Fruit fly (Drosophila melanogaster) whole organism, prepupa: ENCODE data around the gene rsh.
A peak's percentile ranks its signal among the peaks of the same experiment; 100 is the strongest.

Experiments used
- CG4318 ChIP-seq: fragments of 200-800 bp; sonication (Bioruptor generic); optimal IDR thresholded peaks from 3 replicates; lab custom pipeline; 2017; ENCODE audit warnings: missing biosample characterization, mild to moderate bottlenecking, missing genetic modification characterization
- Hr38 ChIP-seq: sonication (Bioruptor generic); optimal IDR thresholded peaks from 2 replicates; lab custom pipeline; 2016; ENCODE audit warnings: missing biosample characterization, missing genetic modification characterization
- OdsH ChIP-seq: fragments of 200-800 bp; sonication (Bioruptor generic); optimal IDR thresholded peaks from 3 replicates; lab custom pipeline; 2016; ENCODE audit warnings: missing biosample characterization, missing genetic modification characterization
- dac ChIP-seq: fragments of 200-800 bp; sonication (Bioruptor generic); optimal IDR thresholded peaks from 2 replicates; lab custom pipeline; 2017; ENCODE audit warnings: missing biosample characterization, mild to moderate bottlenecking, missing genetic modification characterization
- fd59A ChIP-seq: fragments of 200-800 bp; sonication (Bioruptor generic); optimal IDR thresholded peaks from 2 replicates; lab custom pipeline; 2017; ENCODE audit warnings: missing biosample characterization, mild to moderate bottlenecking, missing genetic modification characterization, missing genetic modification reagents
- vri ChIP-seq: fragments of 200-800 bp; sonication (Bioruptor generic); optimal IDR thresholded peaks from 3 replicates; lab custom pipeline; 2016; ENCODE audit warnings: missing biosample characterization, mild to moderate bottlenecking, missing genetic modification characterization

DNA sequence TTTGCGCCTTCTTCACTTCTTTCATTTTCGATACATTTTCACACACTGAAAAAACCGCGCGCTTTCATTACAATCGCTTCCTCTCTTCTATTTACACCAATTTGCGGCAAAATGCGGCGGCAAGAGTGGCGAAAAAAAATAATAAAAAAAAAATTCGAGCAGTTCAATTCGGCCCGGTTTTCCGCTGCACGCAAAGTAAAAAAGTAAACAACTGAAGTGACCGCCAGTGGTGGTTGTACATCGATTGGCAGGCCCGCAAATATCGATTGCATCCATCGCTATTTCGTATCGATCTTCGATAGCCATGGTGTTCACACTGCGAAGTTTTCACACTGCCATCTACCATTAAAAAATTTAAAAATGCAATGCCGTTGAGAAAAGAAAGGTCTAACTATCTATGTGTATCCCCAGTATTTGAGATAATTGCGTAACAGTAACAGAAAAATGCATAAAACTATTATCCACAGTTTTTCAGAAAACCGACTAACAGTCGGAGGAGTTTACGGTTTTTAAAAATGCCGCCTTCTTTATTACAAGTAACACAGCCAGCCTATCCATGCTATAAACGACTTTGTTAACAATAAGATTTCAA lies 123.9 kb downstream of the rsh start, which contains the start of gene Chpf:
- TF ChIP-seq vri (GFP tag; lab: Kevin White, UChicago) (peak; percentile 33), fd59A (no peak), Hr38 (GFP tag; lab: Kevin White, UChicago) (no peak), CG4318 (GFP tag; lab: Kevin White, UChicago) (no peak), OdsH (GFP tag; lab: Kevin White, UChicago) (no peak), dac (GFP tag; lab: Kevin White, UChicago) (no peak)
